Worm (Caenorhabditis elegans) whole organism, L4 larva: ENCODE data around the gene acr-2.

ENCODE experiments used
- F10B5.3 ChIP-seq: sonication (generic microtip); optimal IDR thresholded peaks from 2 replicates; lab custom pipeline; 2016; ENCODE audit warnings: mild to moderate bottlenecking, missing genetic modification characterization, missing compliant biosample characterization
- F37D6.2 ChIP-seq: sonication (generic microtip); optimal IDR thresholded peaks from 2 replicates; lab custom pipeline; 2016; ENCODE audit warnings: mild to moderate bottlenecking, missing genetic modification characterization, missing compliant biosample characterization
- T20F7.1 ChIP-seq: fragments of 200-800 bp; sonication (Bioruptor generic); optimal IDR thresholded peaks from 2 replicates; lab custom pipeline; 2018; ENCODE audit warnings: mild to moderate bottlenecking, missing genetic modification characterization, missing compliant biosample characterization
- T26A8.4 ChIP-seq: fragments of 200-800 bp; sonication (Bioruptor generic); IDR thresholded peaks from 2 replicates; pipeline ENCODE4 v1.3.6; 2022; ENCODE audit warnings: missing genetic modification characterization, missing compliant biosample characterization
- Y48G9A.11 ChIP-seq: fragments of 200-800 bp; sonication (Bioruptor generic); IDR thresholded peaks from 2 replicates; pipeline ENCODE4 v1.3.6; 2022; ENCODE audit warnings: missing genetic modification reagents, missing genetic modification characterization, missing compliant biosample characterization
- ZK546.5 ChIP-seq, 2 experiments: sonication (generic microtip); optimal IDR thresholded peaks; 2 replicates each; lab custom pipeline; 2017; ENCODE audit warnings: missing biosample characterization in 2 of 2, missing genetic modification characterization in 2 of 2
- aly-2 ChIP-seq: sonication (generic microtip); optimal IDR thresholded peaks from 2 replicates; lab custom pipeline; 2018; ENCODE audit warnings: missing biosample characterization, missing genetic modification characterization
- ceh-62 ChIP-seq: sonication (generic microtip); optimal IDR thresholded peaks from 2 replicates; lab custom pipeline; 2017; ENCODE audit warnings: missing biosample characterization, missing genetic modification characterization
- ces-1 ChIP-seq: fragments of 150-350 bp; sonication (generic microtip); optimal IDR thresholded peaks from 4 replicates; lab custom pipeline; 2014; ENCODE audit warnings: missing biosample characterization, missing genetic modification reagents, missing genetic modification characterization
- cey-2 ChIP-seq: sonication (generic microtip); optimal IDR thresholded peaks from 3 replicates; lab custom pipeline; 2017; ENCODE audit warnings: missing genetic modification characterization, mild to moderate bottlenecking, missing compliant biosample characterization, antibody characterized with exemption, borderline replicate concordance; ENCODE audit not compliant: insufficient read depth
- daf-12 ChIP-seq: fragments of 150-350 bp; optimal IDR thresholded peaks from 2 replicates; lab custom pipeline; 2014; ENCODE audit warnings: missing biosample characterization, missing genetic modification reagents, missing genetic modification characterization
- daf-16 ChIP-seq, 3 experiments: sonication (generic microtip); optimal IDR thresholded peaks; 2 replicates each; lab custom pipeline; 2016 to 2017; ENCODE audit warnings: missing genetic modification characterization in 3 of 3, missing genetic modification reagents in 3 of 3, mild to moderate bottlenecking in 2 of 3, missing compliant biosample characterization in 2 of 3, missing biosample characterization in 1 of 3, moderate library complexity in 1 of 3
- dmd-8 ChIP-seq: fragments of 200-800 bp; sonication (Bioruptor generic); IDR thresholded peaks from 2 replicates; pipeline ENCODE4 v1.3.6; 2022; ENCODE audit warnings: missing genetic modification characterization, missing compliant biosample characterization
- dmd-9 ChIP-seq: fragments of 200-800 bp; sonication (Bioruptor generic); IDR thresholded peaks from 2 replicates; pipeline ENCODE4 v1.3.6; 2022; ENCODE audit warnings: missing genetic modification reagents, missing genetic modification characterization, missing compliant biosample characterization
- dve-1 ChIP-seq: sonication (generic microtip); optimal IDR thresholded peaks from 2 replicates; lab custom pipeline; 2017; ENCODE audit warnings: antibody characterized with exemption, mild to moderate bottlenecking, missing genetic modification characterization, missing compliant biosample characterization; ENCODE audit not compliant: insufficient read depth
- egl-43 ChIP-seq: fragments of 200-800 bp; sonication (Bioruptor generic); IDR thresholded peaks from 2 replicates; pipeline ENCODE4 v1.3.6; 2022; ENCODE audit warnings: missing genetic modification reagents, missing genetic modification characterization, missing compliant biosample characterization
- gei-8 ChIP-seq: fragments of 200-800 bp; sonication (Bioruptor generic); optimal IDR thresholded peaks from 2 replicates; lab custom pipeline; 2018; ENCODE audit warnings: mild to moderate bottlenecking, missing genetic modification characterization, missing compliant biosample characterization
- hlh-11 ChIP-seq: fragments of 200-800 bp; sonication (Bioruptor generic); optimal IDR thresholded peaks from 2 replicates; lab custom pipeline; 2018; ENCODE audit warnings: mild to moderate bottlenecking, missing genetic modification characterization, missing compliant biosample characterization
- hlh-30 ChIP-seq: sonication (generic microtip); optimal IDR thresholded peaks from 2 replicates; lab custom pipeline; 2017; ENCODE audit warnings: antibody characterized with exemption, mild to moderate bottlenecking, missing genetic modification characterization, missing compliant biosample characterization; ENCODE audit not compliant: insufficient read depth
- hmg-1.1 ChIP-seq: fragments of 200-800 bp; sonication (Bioruptor generic); IDR thresholded peaks from 2 replicates; pipeline ENCODE4 v1.3.6; 2022; ENCODE audit warnings: missing genetic modification reagents, missing genetic modification characterization, missing compliant biosample characterization
- jun-1 ChIP-seq: fragments of 150-350 bp; optimal IDR thresholded peaks from 2 replicates; lab custom pipeline; 2014; ENCODE audit warnings: missing biosample characterization, missing genetic modification reagents, missing genetic modification characterization
- lin-13 ChIP-seq: fragments of 150-350 bp; optimal IDR thresholded peaks from 2 replicates; lab custom pipeline; 2014; ENCODE audit warnings: missing biosample characterization, missing genetic modification reagents, missing genetic modification characterization
- lin-15B ChIP-seq: fragments of 150-350 bp; sonication (generic microtip); optimal IDR thresholded peaks from 3 replicates; lab custom pipeline; 2014; ENCODE audit warnings: missing biosample characterization, missing genetic modification characterization
- lin-39 ChIP-seq: fragments of 150-350 bp; optimal IDR thresholded peaks from 2 replicates; lab custom pipeline; 2014; ENCODE audit warnings: missing biosample characterization, missing genetic modification reagents, missing genetic modification characterization
- lir-3 ChIP-seq: sonication (generic microtip); optimal IDR thresholded peaks from 2 replicates; lab custom pipeline; 2016; ENCODE audit warnings: mild to moderate bottlenecking, missing genetic modification characterization, missing compliant biosample characterization
- madf-5 ChIP-seq, 2 experiments: fragments of 200-800 bp; sonication (Bioruptor generic); IDR thresholded peaks; 2 replicates each; pipeline ENCODE4 v1.3.6; 2022; ENCODE audit warnings: missing compliant biosample characterization in 2 of 2, missing genetic modification characterization in 2 of 2
- mdl-1 ChIP-seq, 2 experiments: fragments of 150-350 bp in 1 of 2; sonication (generic microtip) in 1 of 2; optimal IDR thresholded peaks; 2 replicates each; lab custom pipeline; 2014 to 2017; ENCODE audit warnings: missing biosample characterization in 2 of 2, missing genetic modification characterization in 2 of 2
- mep-1 ChIP-seq: fragments of 150-350 bp; sonication (generic microtip); optimal IDR thresholded peaks from 3 replicates; lab custom pipeline; 2014; ENCODE audit warnings: missing biosample characterization, missing genetic modification characterization
- mxl-3 ChIP-seq: fragments of 200-800 bp; sonication (Bioruptor generic); optimal IDR thresholded peaks from 2 replicates; lab custom pipeline; 2018; ENCODE audit warnings: mild to moderate bottlenecking, missing genetic modification characterization, missing compliant biosample characterization
- nhr-111 ChIP-seq: fragments of 200-800 bp; sonication (Bioruptor generic); optimal IDR thresholded peaks from 2 replicates; lab custom pipeline; 2018; ENCODE audit warnings: mild to moderate bottlenecking, missing genetic modification characterization, missing compliant biosample characterization
- nhr-28 ChIP-seq: fragments of 150-350 bp; optimal IDR thresholded peaks from 2 replicates; lab custom pipeline; 2014; ENCODE audit warnings: missing biosample characterization, missing genetic modification characterization
- nhr-41 ChIP-seq: fragments of 200-800 bp; sonication (Bioruptor generic); IDR thresholded peaks from 2 replicates; pipeline ENCODE4 v1.3.6; 2022; ENCODE audit warnings: missing genetic modification reagents, missing genetic modification characterization, missing compliant biosample characterization
- nhr-76 ChIP-seq: fragments of 150-350 bp; optimal IDR thresholded peaks from 2 replicates; lab custom pipeline; 2014; ENCODE audit warnings: missing biosample characterization, missing genetic modification characterization
- pha-4 ChIP-seq, 2 experiments: fragments of 150-350 bp in 1 of 2; fragments of 200-800 bp in 1 of 2; sonication (Bioruptor generic) in 1 of 2; IDR thresholded peaks in 1 of 2; optimal IDR thresholded peaks in 1 of 2; 2 replicates each; pipeline versions ENCODE4 v1.3.6 to Lab custom; 2014 to 2022; ENCODE audit warnings: missing genetic modification characterization in 2 of 2, missing genetic modification reagents in 2 of 2, missing biosample characterization in 1 of 2, missing compliant biosample characterization in 1 of 2
- php-3 ChIP-seq: fragments of 200-800 bp; sonication (Bioruptor generic); IDR thresholded peaks from 2 replicates; pipeline ENCODE4 v1.3.6; 2022; ENCODE audit warnings: missing genetic modification reagents, missing genetic modification characterization, missing compliant biosample characterization
- rbr-2 ChIP-seq: sonication (generic microtip); optimal IDR thresholded peaks from 2 replicates; lab custom pipeline; 2016; ENCODE audit warnings: missing genotype, missing genetic modification characterization, missing compliant biosample characterization
- skn-1 ChIP-seq: fragments of 150-350 bp; optimal IDR thresholded peaks from 2 replicates; lab custom pipeline; 2014; ENCODE audit warnings: missing biosample characterization, missing genetic modification characterization
- snpc-4 ChIP-seq: fragments of 150-350 bp; optimal IDR thresholded peaks from 2 replicates; lab custom pipeline; 2014; ENCODE audit warnings: missing biosample characterization, missing genetic modification characterization
- spr-3 ChIP-seq: fragments of 200-800 bp; sonication (Bioruptor generic); optimal IDR thresholded peaks from 2 replicates; lab custom pipeline; 2018; ENCODE audit warnings: mild to moderate bottlenecking, missing genetic modification characterization, missing compliant biosample characterization
- tag-97 ChIP-seq: fragments of 200-800 bp; sonication (Bioruptor generic); IDR thresholded peaks from 2 replicates; pipeline ENCODE4 v1.3.6; 2022; ENCODE audit warnings: missing genetic modification characterization, missing compliant biosample characterization
- tra-1 ChIP-seq: fragments of 200-800 bp; sonication (Bioruptor generic); IDR thresholded peaks from 2 replicates; pipeline ENCODE4 v1.3.6; 2022; ENCODE audit warnings: missing genetic modification reagents, missing genetic modification characterization, missing compliant biosample characterization
- unc-130 ChIP-seq: sonication (generic microtip); optimal IDR thresholded peaks from 2 replicates; lab custom pipeline; 2016; ENCODE audit warnings: missing genetic modification reagents, missing genetic modification characterization, missing compliant biosample characterization
- vab-7 ChIP-seq: fragments of 200-800 bp; sonication (Bioruptor generic); IDR thresholded peaks from 2 replicates; pipeline ENCODE4 v1.3.6; 2022; ENCODE audit warnings: missing genetic modification reagents, missing genetic modification characterization, missing compliant biosample characterization
- zfp-2 ChIP-seq: sonication (generic microtip); optimal IDR thresholded peaks from 2 replicates; lab custom pipeline; 2016; ENCODE audit warnings: mild to moderate bottlenecking, missing genetic modification characterization, missing compliant biosample characterization
- zfp-3 ChIP-seq: fragments of 200-800 bp; sonication (Bioruptor generic); conservative IDR thresholded peaks from 2 replicates; pipeline ENCODE4 v1.3.6; 2022; ENCODE audit warnings: missing genetic modification reagents, missing genetic modification characterization, missing compliant biosample characterization
- zip-2 ChIP-seq: fragments of 150-350 bp; optimal IDR thresholded peaks from 2 replicates; lab custom pipeline; 2014; ENCODE audit warnings: missing biosample characterization, missing genetic modification characterization

acr-2 gene

ce11 chrX:6738535-6738934 is 36.2 kb downstream of the acr-2 start (continued):
- no peak for TF ChIP-seq daf-16 (GFP tag; optimal IDR thresholded peaks at IDR 0.05; lab: Kevin White, UChicago)
- TF ChIP-seq daf-16 (tag; optimal IDR thresholded peaks at IDR 0.05; lab: Kevin White, UChicago): no peak

- peak; percentile 42 for TF ChIP-seq zip-2
- no peak for TF ChIP-seq lin-39 (tag; lab: Kevin White, UChicago)
- TF ChIP-seq gei-8 (GFP tag; lab: Kevin White, UChicago): no peak
- no peak for TF ChIP-seq dmd-8
- TF ChIP-seq aly-2: no peak
- TF ChIP-seq lin-15B: no peak
- peak; percentile 30 for TF ChIP-seq T20F7.1
- no peak for TF ChIP-seq lin-13 (GFP tag; lab: Kevin White, UChicago)
- no peak for TF ChIP-seq spr-3
- TF ChIP-seq madf-5 (GFP tag; IDR thresholded peaks at IDR 0.05; lab: Robert Waterston, UW): no peak
- no peak for TF ChIP-seq T26A8.4 (GFP tag; lab: Robert Waterston, UW)
- no peak for TF ChIP-seq nhr-28 (tag; lab: Kevin White, UChicago)
- no peak for TF ChIP-seq mxl-3
- TF ChIP-seq php-3 (GFP tag; lab: Robert Waterston, UW): no peak
- TF ChIP-seq dmd-9: no peak
- no peak for TF ChIP-seq F37D6.2 (tag; lab: Kevin White, UChicago)
- no peak for TF ChIP-seq unc-130
- TF ChIP-seq vab-7: no peak
- TF ChIP-seq hmg-1.1 (GFP tag; lab: Robert Waterston, UW): no peak
- no peak for TF ChIP-seq Y48G9A.11 (GFP tag; lab: Robert Waterston, UW)
- TF ChIP-seq nhr-76 (tag; lab: Kevin White, UChicago): no peak
- no peak for TF ChIP-seq ZK546.5 (tag; optimal IDR thresholded peaks at IDR 0.05; lab: Kevin White, UChicago)
- TF ChIP-seq dve-1 (tag; lab: Kevin White, UChicago): peak; percentile 61
- no peak for TF ChIP-seq ces-1 (GFP tag; lab: Kevin White, UChicago)
- TF ChIP-seq snpc-4 (tag; lab: Kevin White, UChicago): no peak
- TF ChIP-seq rbr-2: no peak
- no peak for TF ChIP-seq lir-3
- TF ChIP-seq tra-1 (GFP tag; lab: Robert Waterston, UW): 0 out of 2 replicates have a peak, but pooled peaks have one; percentile 4
- peak; percentile 71 for TF ChIP-seq hlh-11 (tag; lab: Kevin White, UChicago)
- TF ChIP-seq skn-1 (tag; lab: Kevin White, UChicago): no peak
- TF ChIP-seq egl-43 (GFP tag; lab: Robert Waterston, UW): no peak
- TF ChIP-seq ceh-62 (tag; lab: Kevin White, UChicago): no peak
- no peak for TF ChIP-seq nhr-111
- TF ChIP-seq mdl-1 (tag; optimal IDR thresholded peaks at IDR 0.05; lab: Kevin White, UChicago): peak; percentile 96 to 97
- no peak for TF ChIP-seq F10B5.3 (tag; lab: Kevin White, UChicago)
- TF ChIP-seq jun-1: no peak
- TF ChIP-seq pha-4 (GFP tag; IDR thresholded peaks at IDR 0.05; lab: Robert Waterston, UW): no peak
- no peak for TF ChIP-seq pha-4 (tag; optimal IDR thresholded peaks at IDR 0.05; lab: Kevin White, UChicago)
- TF ChIP-seq tag-97 (GFP tag; lab: Robert Waterston, UW): no peak
- TF ChIP-seq daf-12 (tag; lab: Kevin White, UChicago): no peak
- TF ChIP-seq nhr-41 (GFP tag; lab: Robert Waterston, UW): no peak
- TF ChIP-seq hlh-30 (tag; lab: Kevin White, UChicago): peak; percentile 92
- no peak for TF ChIP-seq zfp-2 (tag; lab: Kevin White, UChicago)
- TF ChIP-seq cey-2 (tag; lab: Kevin White, UChicago): no peak
- no peak for TF ChIP-seq mep-1 (tag; lab: Kevin White, UChicago)
- no peak for TF ChIP-seq zfp-3 (GFP tag; lab: Robert Waterston, UW)
Observed at ce11 chrX:6739034-6740008, 37.0 kb downstream of the acr-2 start.
